Fruit fly (Drosophila melanogaster) whole organism, wandering third instar larva: ENCODE data around the gene Drak.

Source experiments
- CrebA ChIP-seq: fragments of 200-800 bp; sonication (Bioruptor generic); optimal IDR thresholded peaks from 2 replicates; lab custom pipeline; 2016; ENCODE audit warnings: missing biosample characterization, mild to moderate bottlenecking, missing genetic modification characterization, borderline replicate concordance
- Jra ChIP-seq: sonication (Bioruptor generic); optimal IDR thresholded peaks from 2 replicates; lab custom pipeline; 2016; ENCODE audit warnings: missing biosample characterization, missing genetic modification characterization
- Mio ChIP-seq: sonication (Bioruptor generic); optimal IDR thresholded peaks from 2 replicates; lab custom pipeline; 2016; ENCODE audit warnings: missing biosample characterization, missing genetic modification characterization
- brk ChIP-seq: fragments of 200-800 bp; sonication (Bioruptor generic); optimal IDR thresholded peaks from 2 replicates; lab custom pipeline; 2016; ENCODE audit warnings: missing biosample characterization, mild to moderate bottlenecking, missing genetic modification characterization
- dsf ChIP-seq: sonication (Bioruptor generic); optimal IDR thresholded peaks from 2 replicates; lab custom pipeline; 2016; ENCODE audit warnings: missing biosample characterization, missing genetic modification characterization, borderline replicate concordance
- foxo ChIP-seq, 2 experiments: fragments of 200-800 bp; sonication (Bioruptor generic); optimal IDR thresholded peaks; 2 replicates in 1 of 2; 3 replicates in 1 of 2; lab custom pipeline; 2016 to 2017; ENCODE audit warnings: missing biosample characterization in 2 of 2, missing genetic modification characterization in 2 of 2
- fru ChIP-seq: fragments of 200-800 bp; sonication (Bioruptor generic); optimal IDR thresholded peaks from 3 replicates; lab custom pipeline; 2016; ENCODE audit warnings: missing biosample characterization, mild to moderate bottlenecking, missing genetic modification characterization
- h ChIP-seq: fragments of 200-800 bp; sonication (Bioruptor generic); optimal IDR thresholded peaks from 3 replicates; lab custom pipeline; 2016; ENCODE audit warnings: missing biosample characterization, mild to moderate bottlenecking, missing genetic modification characterization
- rgr ChIP-seq: fragments of 200-800 bp; sonication (Bioruptor generic); optimal IDR thresholded peaks from 3 replicates; lab custom pipeline; 2016; ENCODE audit warnings: missing biosample characterization, mild to moderate bottlenecking, missing genetic modification characterization
- sage ChIP-seq: fragments of 200-800 bp; sonication (Bioruptor generic); optimal IDR thresholded peaks from 2 replicates; lab custom pipeline; 2016; ENCODE audit warnings: missing biosample characterization, mild to moderate bottlenecking, missing genetic modification characterization

- TF ChIP-seq fru (GFP tag; lab: Kevin White, UChicago) (no peak), h (GFP tag; lab: Kevin White, UChicago) (no peak), brk (GFP tag; lab: Kevin White, UChicago) (no peak), Mio (GFP tag; lab: Kevin White, UChicago) (no peak), foxo (GFP tag; optimal IDR thresholded peaks at IDR 0.05; lab: Kevin White, UChicago) (no peak), CrebA (GFP tag; lab: Kevin White, UChicago) (no peak), Jra (GFP tag; lab: Kevin White, UChicago) (no peak), rgr (no peak), dsf (no peak), sage (no peak)
These were observed 44.3 kb upstream of the Drak start for dm6 chrX:11448637-11449036.
